Fruit fly (Drosophila melanogaster): ENCODE data around the gene CycK.

The CycK gene

dm6 chr2L:22145269-22145917 is 15.5 kb upstream of the CycK start:
- TF ChIP-seq eg (GFP tag; IDR thresholded peaks at IDR 0.05) (no peak), CG8119 (GFP tag; IDR thresholded peaks at IDR 0.05) (no peak), CG11902 (GFP tag; optimal IDR thresholded peaks at IDR 0.05) (no peak), spab (GFP tag; optimal IDR thresholded peaks at IDR 0.05) (no peak), CG6808 (GFP tag; optimal IDR thresholded peaks at IDR 0.05) (no peak), Gug (GFP tag; IDR thresholded peaks at IDR 0.05) (no peak), topi (GFP tag; optimal IDR thresholded peaks at IDR 0.05) (no peak), Hr39 (GFP tag; optimal IDR thresholded peaks at IDR 0.05) (no peak), CG16779 (tag; optimal IDR thresholded peaks at IDR 0.05) (no peak), fd85E (GFP tag; optimal IDR thresholded peaks at IDR 0.05) (no peak), Sox14 (GFP tag; optimal IDR thresholded peaks at IDR 0.05) (peak; percentile 21), pdm3 (GFP tag; optimal IDR thresholded peaks at IDR 0.05) (no peak), CG32006 (GFP tag; optimal IDR thresholded peaks at IDR 0.05) (no peak), CG4318 (GFP tag; optimal IDR thresholded peaks at IDR 0.05) (no peak), dsx (GFP tag; optimal IDR thresholded peaks at IDR 0.05; ENCODE audit: poor library complexity, severe bottlenecking) (peak; percentile 10), Eip75B (GFP tag; optimal IDR thresholded peaks at IDR 0.05) (no peak), CG1621 (tag; optimal IDR thresholded peaks at IDR 0.05) (no peak), CG15336 (GFP tag; IDR thresholded peaks at IDR 0.05) (no peak), Eip78C (GFP tag) (peak; percentile 2), CG6163 (GFP tag; IDR thresholded peaks at IDR 0.05) (no peak), CG10669 (GFP tag; optimal IDR thresholded peaks at IDR 0.05) (no peak), ss (GFP tag; optimal IDR thresholded peaks at IDR 0.05) (no peak), Met (GFP tag; optimal IDR thresholded peaks at IDR 0.05) (no peak), CG31627 (GFP tag; optimal IDR thresholded peaks at IDR 0.05) (no peak), Hr38 (GFP tag; optimal IDR thresholded peaks at IDR 0.05) (no peak), svp (GFP tag) (peak; percentile 60), Sox15 (GFP tag; optimal IDR thresholded peaks at IDR 0.05) (no peak), CG6792 (GFP tag; optimal IDR thresholded peaks at IDR 0.05) (no peak), CG8632 (GFP tag; optimal IDR thresholded peaks at IDR 0.05) (no peak), Blimp-1 (GFP tag; optimal IDR thresholded peaks at IDR 0.05) (no peak), CG9139 (GFP tag; optimal IDR thresholded peaks at IDR 0.05) (peak; percentile 14), CG8319 (GFP tag; optimal IDR thresholded peaks at IDR 0.05) (no peak), Hr4 (GFP tag; optimal IDR thresholded peaks at IDR 0.05) (no peak)

dm6 chr2L:22144127-22144526 is 14.2 kb upstream of the CycK start:
- TF ChIP-seq CG6792 (GFP tag; optimal IDR thresholded peaks at IDR 0.05): no peak
- TF ChIP-seq Eip78C (GFP tag): peak; percentile 49
- TF ChIP-seq dac (GFP tag; optimal IDR thresholded peaks at IDR 0.05): no peak
- no peak for TF ChIP-seq achi (GFP tag; optimal IDR thresholded peaks at IDR 0.05)
- no peak for TF ChIP-seq CG32006 (GFP tag; optimal IDR thresholded peaks at IDR 0.05)
- no peak for TF ChIP-seq acj6 (GFP tag; optimal IDR thresholded peaks at IDR 0.05)
- TF ChIP-seq CG9139 (GFP tag; optimal IDR thresholded peaks at IDR 0.05): no peak
- TF ChIP-seq fkh (GFP tag; optimal IDR thresholded peaks at IDR 0.05): peak; percentile 64
- TF ChIP-seq OdsH (GFP tag; optimal IDR thresholded peaks at IDR 0.05): no peak
- TF ChIP-seq net (GFP tag; optimal IDR thresholded peaks at IDR 0.05): no peak
- no peak for TF ChIP-seq esn (GFP tag; optimal IDR thresholded peaks at IDR 0.05)
- no peak for TF ChIP-seq Hr38 (GFP tag; optimal IDR thresholded peaks at IDR 0.05)
- TF ChIP-seq CG16779 (tag; optimal IDR thresholded peaks at IDR 0.05): no peak
- TF ChIP-seq CG6854 (GFP tag; optimal IDR thresholded peaks at IDR 0.05): no peak
- no peak for TF ChIP-seq Smox (GFP tag; optimal IDR thresholded peaks at IDR 0.05)
- no peak for TF ChIP-seq CG8319 (GFP tag; optimal IDR thresholded peaks at IDR 0.05)

All from whole organism, prepupa.